Fruit fly (Drosophila melanogaster) whole organism, embryonic: ENCODE results near the gene PNKP.

Experiments
- Adf1 ChIP-seq: fragments of 200-800 bp; sonication (Bioruptor generic); IDR thresholded peaks from 2 replicates; pipeline ENCODE4 v1.3.6; 2022; ENCODE audit warnings: missing biosample characterization, missing genetic modification characterization
- Atf3 ChIP-seq: fragments of 200-800 bp; sonication (Bioruptor generic); optimal IDR thresholded peaks from 3 replicates; lab custom pipeline; 2016; ENCODE audit warnings: missing biosample characterization, missing genetic modification characterization
- Blimp-1 ChIP-seq: fragments of 200-800 bp; sonication (Bioruptor generic); optimal IDR thresholded peaks from 3 replicates; lab custom pipeline; 2018; ENCODE audit warnings: missing biosample characterization, missing genetic modification characterization, mild to moderate bottlenecking, moderate library complexity, missing genetic modification reagents
- Bteb2 ChIP-seq: fragments of 200-800 bp; sonication (Bioruptor generic); optimal IDR thresholded peaks from 2 replicates; lab custom pipeline; 2016; ENCODE audit warnings: missing biosample characterization, missing genetic modification characterization
- CG10209 ChIP-seq: fragments of 200-800 bp; sonication (Bioruptor generic); optimal IDR thresholded peaks from 3 replicates; lab custom pipeline; 2017; ENCODE audit warnings: missing biosample characterization, mild to moderate bottlenecking, missing genetic modification characterization, missing genetic modification reagents
- CG11247 ChIP-seq: fragments of 200-800 bp; sonication (Bioruptor generic); IDR thresholded peaks from 2 replicates; pipeline ENCODE4 v1.3.6; 2022; ENCODE audit warnings: missing biosample characterization, missing genetic modification characterization
- CG11696 ChIP-seq: fragments of 200-800 bp; sonication (Bioruptor generic); IDR thresholded peaks from 2 replicates; pipeline ENCODE4 v1.3.6; 2022; ENCODE audit warnings: missing biosample characterization, missing genetic modification characterization
- CG12071 ChIP-seq: fragments of 200-800 bp; sonication (Bioruptor generic); optimal IDR thresholded peaks from 3 replicates; lab custom pipeline; 2018; ENCODE audit warnings: missing biosample characterization, mild to moderate bottlenecking, missing genetic modification characterization
- CG12155 ChIP-seq: fragments of 200-800 bp; sonication (Bioruptor generic); optimal IDR thresholded peaks from 3 replicates; lab custom pipeline; 2016; ENCODE audit warnings: missing biosample characterization, missing genetic modification characterization
- CG13123 ChIP-seq: fragments of 200-800 bp; sonication (Bioruptor generic); optimal IDR thresholded peaks from 2 replicates; lab custom pipeline; 2016; ENCODE audit warnings: missing biosample characterization, missing genetic modification characterization
- CG13894 ChIP-seq: fragments of 200-800 bp; sonication (Bioruptor generic); optimal IDR thresholded peaks from 3 replicates; lab custom pipeline; 2018; ENCODE audit warnings: missing biosample characterization, mild to moderate bottlenecking, missing genetic modification characterization, moderate library complexity
- CG15601 ChIP-seq: fragments of 200-800 bp; sonication (Bioruptor generic); optimal IDR thresholded peaks from 3 replicates; lab custom pipeline; 2019; ENCODE audit warnings: missing biosample characterization, mild to moderate bottlenecking, missing genetic modification characterization, moderate library complexity
- CG16815 ChIP-seq: fragments of 200-800 bp; sonication (Bioruptor generic); optimal IDR thresholded peaks from 3 replicates; lab custom pipeline; 2017; ENCODE audit warnings: missing biosample characterization, mild to moderate bottlenecking, missing genetic modification characterization
- CG17802 ChIP-seq: fragments of 200-800 bp; sonication (Bioruptor generic); optimal IDR thresholded peaks from 2 replicates; lab custom pipeline; 2018; ENCODE audit warnings: missing biosample characterization, mild to moderate bottlenecking, missing genetic modification characterization, moderate library complexity
- CG33213 ChIP-seq: fragments of 200-800 bp; sonication (Bioruptor generic); optimal IDR thresholded peaks from 3 replicates; lab custom pipeline; 2016; ENCODE audit warnings: missing biosample characterization, missing genetic modification characterization
- CG34224 ChIP-seq: fragments of 200-800 bp; sonication (Bioruptor generic); IDR thresholded peaks from 3 replicates; pipeline ENCODE4 v1.3.6; 2022; ENCODE audit warnings: missing biosample characterization, missing genetic modification characterization; ENCODE audit not compliant: partially characterized antibody
- CG34422 ChIP-seq: fragments of 200-800 bp; sonication (Bioruptor generic); IDR thresholded peaks from 3 replicates; pipeline ENCODE4 v1.3.6; 2022; ENCODE audit warnings: missing biosample characterization, missing genetic modification characterization
- CG3726 ChIP-seq: fragments of 200-800 bp; sonication (Bioruptor generic); IDR thresholded peaks from 3 replicates; pipeline ENCODE4, ENCODE4 v1.3.6; 2022; ENCODE audit warnings: missing biosample characterization, missing genetic modification characterization
- CG3995 ChIP-seq: fragments of 200-800 bp; sonication (Bioruptor generic); optimal IDR thresholded peaks from 3 replicates; lab custom pipeline; 2016; ENCODE audit warnings: missing biosample characterization, missing genetic modification characterization
- CG4328 ChIP-seq: fragments of 200-800 bp; sonication (Bioruptor generic); optimal IDR thresholded peaks from 3 replicates; lab custom pipeline; 2017; ENCODE audit warnings: missing biosample characterization, missing genetic modification reagents, missing genetic modification characterization
- CG6813 ChIP-seq: fragments of 200-800 bp; sonication (Bioruptor generic); optimal IDR thresholded peaks from 2 replicates; lab custom pipeline; 2017; ENCODE audit warnings: missing biosample characterization, missing genetic modification characterization, mild to moderate bottlenecking, moderate library complexity, missing genetic modification reagents
- CG7745 ChIP-seq: fragments of 200-800 bp; sonication (Bioruptor generic); optimal IDR thresholded peaks from 2 replicates; lab custom pipeline; 2018; ENCODE audit warnings: missing biosample characterization, mild to moderate bottlenecking, missing genetic modification characterization, moderate library complexity
- CG8359 ChIP-seq: fragments of 200-800 bp; sonication (Bioruptor generic); optimal IDR thresholded peaks from 2 replicates; lab custom pipeline; 2017; ENCODE audit warnings: missing biosample characterization, mild to moderate bottlenecking, missing genetic modification characterization, borderline replicate concordance
- HLHmδ ChIP-seq: fragments of 200-800 bp; sonication (Bioruptor generic); optimal IDR thresholded peaks from 2 replicates; lab custom pipeline; 2018; ENCODE audit warnings: missing biosample characterization, mild to moderate bottlenecking, missing genetic modification characterization, moderate library complexity
- Hand ChIP-seq: fragments of 200-800 bp; sonication (Bioruptor generic); optimal IDR thresholded peaks from 2 replicates; lab custom pipeline; 2017; ENCODE audit warnings: mild to moderate bottlenecking, missing biosample characterization, missing genetic modification reagents, missing genetic modification characterization
- Sox102F ChIP-seq: fragments of 200-800 bp; sonication (Bioruptor generic); optimal IDR thresholded peaks from 2 replicates; lab custom pipeline; 2018; ENCODE audit warnings: missing biosample characterization, mild to moderate bottlenecking, missing genetic modification characterization, moderate library complexity
- Sry-δ ChIP-seq: fragments of 200-800 bp; sonication (Bioruptor generic); optimal IDR thresholded peaks from 2 replicates; lab custom pipeline; 2016; ENCODE audit warnings: missing biosample characterization, missing genetic modification characterization
- ac ChIP-seq: fragments of 200-800 bp; sonication (Bioruptor generic); optimal IDR thresholded peaks from 3 replicates; lab custom pipeline; 2017; ENCODE audit warnings: missing biosample characterization, mild to moderate bottlenecking, missing genetic modification characterization
- al ChIP-seq: fragments of 200-800 bp; sonication (Bioruptor generic); IDR thresholded peaks from 2 replicates; pipeline ENCODE4 v1.3.6; 2022; ENCODE audit warnings: missing biosample characterization, missing genetic modification characterization
- ase ChIP-seq: fragments of 200-800 bp; sonication (Bioruptor generic); IDR thresholded peaks from 3 replicates; pipeline ENCODE4 v1.3.6; 2022; ENCODE audit warnings: missing biosample characterization, missing genetic modification characterization
- ato ChIP-seq: fragments of 200-800 bp; sonication (Bioruptor generic); IDR thresholded peaks from 2 replicates; pipeline ENCODE4 v1.3.6; 2022; ENCODE audit warnings: missing biosample characterization, missing genetic modification characterization; ENCODE audit not compliant: partially characterized antibody
- br ChIP-seq: fragments of >200 bp; optimal IDR thresholded peaks from 2 replicates; lab custom pipeline; 2017
- bsh ChIP-seq, 2 experiments: fragments of 200-800 bp; sonication (Bioruptor generic); optimal IDR thresholded peaks; 2 replicates each; lab custom pipeline; 2017 to 2018; ENCODE audit warnings: mild to moderate bottlenecking in 2 of 2, missing biosample characterization in 2 of 2, missing genetic modification characterization in 2 of 2, moderate library complexity in 1 of 2
- chinmo ChIP-seq: fragments of 200-800 bp; sonication (Bioruptor generic); IDR thresholded peaks from 4 replicates; pipeline ENCODE4 v1.3.6; 2022; ENCODE audit warnings: missing biosample characterization, missing genetic modification characterization; ENCODE audit not compliant: partially characterized antibody
- ci ChIP-seq: fragments of 200-800 bp; sonication (Bioruptor generic); IDR thresholded peaks from 3 replicates; pipeline ENCODE4 v1.3.6; 2022; ENCODE audit warnings: missing biosample characterization, missing genetic modification characterization
- da ChIP-seq: fragments of 200-800 bp; sonication (Bioruptor generic); optimal IDR thresholded peaks from 2 replicates; lab custom pipeline; 2016; ENCODE audit warnings: missing biosample characterization, missing genetic modification characterization
- en ChIP-seq: fragments of 200-800 bp; sonication (Bioruptor generic); optimal IDR thresholded peaks from 2 replicates; lab custom pipeline; 2016; ENCODE audit warnings: missing biosample characterization, missing genetic modification characterization
- ewg ChIP-seq: fragments of 200-800 bp; sonication (Bioruptor generic); optimal IDR thresholded peaks from 3 replicates; lab custom pipeline; 2017; ENCODE audit warnings: mild to moderate bottlenecking, missing biosample characterization, missing genetic modification reagents, missing genetic modification characterization
- exex ChIP-seq: fragments of 200-800 bp; sonication (Bioruptor generic); optimal IDR thresholded peaks from 4 replicates; lab custom pipeline; 2018; ENCODE audit warnings: missing biosample characterization, mild to moderate bottlenecking, missing genetic modification characterization, moderate library complexity
- eyg ChIP-seq: fragments of 200-800 bp; sonication (Bioruptor generic); optimal IDR thresholded peaks from 3 replicates; lab custom pipeline; 2016; ENCODE audit warnings: missing biosample characterization, missing genetic modification characterization
- h ChIP-seq: fragments of >200 bp; optimal IDR thresholded peaks from 2 replicates; lab custom pipeline; 2017
- insv ChIP-seq, 2 experiments: fragments of 200-800 bp; sonication (Bioruptor generic); optimal IDR thresholded peaks; 3 replicates each; lab custom pipeline; 2016 to 2018; ENCODE audit warnings: missing biosample characterization in 2 of 2, missing genetic modification characterization in 2 of 2
- kah ChIP-seq: fragments of 200-800 bp; sonication (Bioruptor generic); optimal IDR thresholded peaks from 2 replicates; lab custom pipeline; 2018; ENCODE audit warnings: missing biosample characterization, mild to moderate bottlenecking, missing genetic modification characterization
- kni ChIP-seq: fragments of 200-800 bp; sonication (Bioruptor generic); optimal IDR thresholded peaks from 3 replicates; lab custom pipeline; 2017; ENCODE audit warnings: mild to moderate bottlenecking, missing biosample characterization, missing genetic modification reagents, missing genetic modification characterization
- otp ChIP-seq: fragments of 200-800 bp; sonication (Bioruptor generic); IDR thresholded peaks from 3 replicates; pipeline ENCODE4, ENCODE4 v1.3.6; 2022; ENCODE audit warnings: missing biosample characterization, missing genetic modification characterization
- slou ChIP-seq: fragments of 200-800 bp; sonication (Bioruptor generic); optimal IDR thresholded peaks from 3 replicates; lab custom pipeline; 2016; ENCODE audit warnings: missing biosample characterization, missing genetic modification characterization
- slp2 ChIP-seq: fragments of 200-800 bp; sonication (Bioruptor generic); optimal IDR thresholded peaks from 2 replicates; lab custom pipeline; 2016; ENCODE audit warnings: missing biosample characterization, missing genetic modification characterization
- stwl ChIP-seq: fragments of 200-800 bp; sonication (Bioruptor generic); optimal IDR thresholded peaks from 3 replicates; lab custom pipeline; 2018; ENCODE audit warnings: missing biosample characterization, mild to moderate bottlenecking, missing genetic modification characterization, moderate library complexity
- tin ChIP-seq: fragments of 200-800 bp; sonication (Bioruptor generic); optimal IDR thresholded peaks from 3 replicates; lab custom pipeline; 2016; ENCODE audit warnings: missing biosample characterization, missing genetic modification characterization
- toy ChIP-seq: fragments of 200-800 bp; sonication (Bioruptor generic); IDR thresholded peaks from 2 replicates; pipeline ENCODE4 v1.3.6; 2022; ENCODE audit warnings: missing biosample characterization, missing genetic modification characterization
- unpg ChIP-seq: fragments of 200-800 bp; sonication (Bioruptor generic); optimal IDR thresholded peaks from 3 replicates; lab custom pipeline; 2018; ENCODE audit warnings: missing biosample characterization, mild to moderate bottlenecking, missing genetic modification characterization, moderate library complexity

The PNKP gene

DNA sequence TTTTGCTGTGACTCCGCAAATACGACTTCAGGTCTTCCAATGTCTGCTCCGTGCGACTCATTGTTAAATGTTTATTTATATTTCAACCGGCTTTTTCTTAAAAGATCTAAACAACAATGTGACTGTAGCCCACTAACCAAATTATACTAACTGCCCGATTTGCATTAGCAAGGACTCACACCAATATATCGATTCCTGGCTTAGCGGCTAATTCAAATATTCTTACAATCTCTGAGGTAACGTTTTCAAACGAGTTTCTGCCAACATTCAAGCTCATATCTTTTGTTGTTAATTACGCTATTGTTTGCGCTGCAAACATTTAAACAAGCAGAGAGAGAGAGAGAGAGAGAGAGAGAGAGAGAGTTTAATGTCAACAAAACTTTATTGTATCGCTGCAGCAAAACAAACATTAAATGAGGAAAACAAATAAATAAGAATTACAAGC is 34.8 kb downstream of the PNKP start, which contains the start of gene tex (continued):
- TF ChIP-seq CG33213: peak; percentile 58
- TF ChIP-seq CG12155 (GFP tag; lab: Kevin White, UChicago): no peak
- TF ChIP-seq otp: peak; percentile 29; the same call in 1 of the 3 replicates
- no peak for TF ChIP-seq Adf1 (GFP tag; lab: Robert Waterston, UW)
- no peak for TF ChIP-seq CG10209 (GFP tag; lab: Kevin White, UChicago)
- TF ChIP-seq tin (GFP tag; lab: Kevin White, UChicago): no peak
- TF ChIP-seq insv (GFP tag; optimal IDR thresholded peaks at IDR 0.05; lab: Kevin White, UChicago): peak in 1 of 2 experiments; percentile 57
- TF ChIP-seq ato (GFP tag; lab: Robert Waterston, UW): no peak
- TF ChIP-seq CG13894 (tag; lab: Kevin White, UChicago): no peak
- no peak for TF ChIP-seq al (GFP tag; lab: Robert Waterston, UW)
- no peak for TF ChIP-seq CG16815
- TF ChIP-seq CG17802: no peak
- no peak for TF ChIP-seq ase (GFP tag; lab: Robert Waterston, UW)
- no peak for TF ChIP-seq Atf3
- TF ChIP-seq h (lab: Kevin White, UChicago): no peak
- no peak for TF ChIP-seq exex (tag; lab: Kevin White, UChicago)
- no peak for TF ChIP-seq toy (GFP tag; lab: Robert Waterston, UW)
- no peak for TF ChIP-seq br
- peak; percentile 17 for TF ChIP-seq kah (GFP tag; lab: Kevin White, UChicago)
- peak; percentile 66 for TF ChIP-seq Sry-δ (GFP tag; lab: Kevin White, UChicago)
- peak; percentile 46 for TF ChIP-seq CG8359 (GFP tag; lab: Kevin White, UChicago)
- TF ChIP-seq unpg (GFP tag; lab: Kevin White, UChicago): peak; percentile 38
- peak; percentile 77 for TF ChIP-seq HLHmδ
- TF ChIP-seq ewg (GFP tag; lab: Kevin White, UChicago): no peak
- peak; percentile 36 for TF ChIP-seq stwl (tag; lab: Kevin White, UChicago)
- TF ChIP-seq Sox102F (GFP tag; lab: Kevin White, UChicago): no peak
- TF ChIP-seq Hand: no peak
- TF ChIP-seq eyg (GFP tag; lab: Kevin White, UChicago): no peak
- TF ChIP-seq CG7745: peak; percentile 24
- peak in 1 of 2 experiments; percentile 62 for TF ChIP-seq bsh (GFP tag; optimal IDR thresholded peaks at IDR 0.05; lab: Kevin White, UChicago)
- peak; percentile 67 for TF ChIP-seq Blimp-1
- peak; percentile 65; the same call in 1 of the 3 replicates for TF ChIP-seq CG34422 (GFP tag; lab: Robert Waterston, UW)
- TF ChIP-seq ac (GFP tag; lab: Kevin White, UChicago): peak; percentile 53
- no peak for TF ChIP-seq en (GFP tag; lab: Kevin White, UChicago)
- no peak for TF ChIP-seq CG11247 (GFP tag; lab: Robert Waterston, UW)
- TF ChIP-seq CG13123 (GFP tag; lab: Kevin White, UChicago): peak; percentile 1
- TF ChIP-seq chinmo (GFP tag; lab: Robert Waterston, UW): no peak
- no peak for TF ChIP-seq CG4328
- no peak for TF ChIP-seq CG11696 (GFP tag; lab: Robert Waterston, UW)
- no peak for TF ChIP-seq CG3726 (GFP tag; lab: Robert Waterston, UW)
- no peak for TF ChIP-seq da (GFP tag; lab: Kevin White, UChicago)
- peak; percentile 67 for TF ChIP-seq CG6813 (GFP tag; lab: Kevin White, UChicago)
- no peak for TF ChIP-seq CG3995 (GFP tag; lab: Kevin White, UChicago)
- peak; percentile 55 for TF ChIP-seq CG15601 (tag; lab: Kevin White, UChicago)
- peak; percentile 65; the same call in 2 of the 3 replicates for TF ChIP-seq ci (GFP tag; lab: Robert Waterston, UW)
- TF ChIP-seq CG12071: peak; percentile 32
- TF ChIP-seq Bteb2 (GFP tag; lab: Kevin White, UChicago): no peak
- TF ChIP-seq CG34224 (GFP tag; lab: Robert Waterston, UW): no peak
- TF ChIP-seq slou (GFP tag; lab: Kevin White, UChicago): no peak
- peak; percentile 4 for TF ChIP-seq slp2 (GFP tag; lab: Kevin White, UChicago)
- peak; percentile 68 for TF ChIP-seq kni (GFP tag; lab: Kevin White, UChicago)
